Worm (Caenorhabditis elegans): ENCODE results near the gene Y110A2AL.6.
A peak's percentile ranks its signal among the peaks of the same experiment; 100 is the strongest.

Gene Y110A2AL.6

DNA sequence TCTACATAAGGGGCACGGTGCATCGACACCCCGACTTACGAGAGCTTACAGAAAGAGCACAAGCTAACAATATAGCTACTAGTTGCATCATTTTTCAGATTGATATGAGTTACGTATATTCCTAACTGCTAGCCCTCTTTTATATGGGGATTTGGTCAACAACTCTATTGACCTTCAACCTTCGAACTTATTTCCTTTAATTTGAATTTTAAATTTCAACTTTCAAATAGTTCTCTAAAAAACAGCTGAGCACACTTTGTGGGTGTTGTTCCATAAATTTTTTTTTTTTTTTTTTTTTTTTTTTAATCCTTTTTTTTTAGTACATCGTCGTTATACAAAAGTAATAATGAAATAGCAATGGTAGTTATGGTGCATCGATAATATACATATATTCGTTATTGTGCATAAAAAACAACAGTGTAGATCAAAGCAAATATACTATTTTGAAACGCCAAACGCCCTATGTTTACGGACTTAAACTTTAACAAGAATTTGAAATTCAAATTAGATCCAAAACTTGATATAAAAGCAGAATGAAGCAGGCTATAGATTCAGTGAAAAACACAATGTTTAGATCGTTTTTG lies 25.2 kb upstream of the Y110A2AL.6 start, which contains the start of the genes Y110A2AL.9 and Y110A2AL.3:
Gene Y110A2AL.9, minus strand, starts transcription at position 101 of the 584 bp plus-strand sequence.
Gene Y110A2AL.3, plus strand, starts transcription at position 534 of the 584 bp plus-strand sequence.
- TF ChIP-seq ceh-79 (tag; optimal IDR thresholded peaks at IDR 0.05): no peak
- TF ChIP-seq ztf-3 (GFP tag; optimal IDR thresholded peaks at IDR 0.05): no peak
- TF ChIP-seq ccch-3 (GFP tag; optimal IDR thresholded peaks at IDR 0.05): no peak
- TF ChIP-seq ceh-100 (GFP tag; IDR thresholded peaks at IDR 0.05): no peak
- no peak for TF ChIP-seq tbp1 (GFP tag; optimal IDR thresholded peaks at IDR 0.05)
- no peak for TF ChIP-seq nhr-80 (tag; optimal IDR thresholded peaks at IDR 0.05)

DNA sequence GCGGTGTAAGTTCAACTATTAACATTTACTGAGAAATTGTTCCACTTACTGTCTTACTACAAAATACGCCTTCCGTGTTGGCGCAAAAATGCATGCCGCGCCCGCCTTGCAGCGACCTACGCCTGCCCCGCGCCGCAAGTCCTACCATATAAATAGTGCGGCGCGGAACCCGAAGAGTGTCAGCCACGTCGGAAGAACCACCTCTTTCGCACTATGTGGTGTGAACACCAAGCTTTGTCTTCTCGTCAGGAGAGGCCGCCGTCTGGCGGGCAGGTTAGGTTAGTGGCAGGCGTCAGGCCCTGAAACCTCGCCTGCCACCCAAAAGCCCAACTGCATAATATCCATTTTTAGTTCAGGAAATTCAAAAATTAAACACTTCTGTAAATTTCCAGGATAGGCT lies 23.9 kb upstream of the Y110A2AL.6 start:
- TF ChIP-seq unc-62 (GFP tag; optimal IDR thresholded peaks at IDR 0.05) (no peak), hmg-20 (GFP tag; IDR thresholded peaks at IDR 0.05) (no peak), F39B2.1 (GFP tag; IDR thresholded peaks at IDR 0.05) (no peak), lin-40 (tag; optimal IDR thresholded peaks at IDR 0.05) (no peak), ztf-28 (GFP tag; IDR thresholded peaks at IDR 0.05) (no peak), F33H1.4 (GFP tag; IDR thresholded peaks at IDR 0.05) (no peak), nhr-120 (GFP tag; IDR thresholded peaks at IDR 0.05) (0 out of 2 replicates have a peak, but pooled peaks have one; percentile 28), lag-1 (GFP tag; IDR thresholded peaks at IDR 0.05) (no peak), bed-2 (GFP tag; IDR thresholded peaks at IDR 0.05) (no peak), zfh-2 (GFP tag; conservative IDR thresholded peaks at IDR 0.05) (peak; percentile 55; the same call in 1 of the 2 replicates), ztf-26 (tag; optimal IDR thresholded peaks at IDR 0.05) (no peak)

DNA sequence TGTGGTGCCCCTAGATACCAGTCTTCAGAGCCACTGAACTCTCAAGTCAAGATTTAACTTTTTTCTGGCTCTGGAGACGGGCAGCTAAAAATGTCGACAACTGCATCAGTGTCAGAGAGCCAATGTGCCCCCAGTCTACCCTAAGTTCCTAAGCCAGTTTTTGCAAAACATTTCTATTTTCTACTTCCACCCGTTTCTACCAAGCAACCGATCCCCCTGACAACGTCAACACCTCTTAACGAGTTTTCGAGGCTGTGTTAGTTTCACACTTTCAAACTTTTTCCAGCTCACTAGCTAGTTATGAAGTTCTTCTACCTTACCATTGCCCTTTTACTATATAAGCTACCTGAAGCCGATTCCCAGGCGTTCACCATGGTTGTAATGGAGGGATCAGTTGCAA lies 22.8 kb upstream of the Y110A2AL.6 start, which contains the start of gene Y110A2AL.5:
Gene Y110A2AL.5, plus strand, starts transcription at position 301 of the 400 bp plus-strand sequence.
- TF ChIP-seq atf-7 (tag; optimal IDR thresholded peaks at IDR 0.05) (no peak), tbp1 (GFP tag; optimal IDR thresholded peaks at IDR 0.05) (no peak), ztf-25 (GFP tag; IDR thresholded peaks at IDR 0.05) (no peak), dpl-1 (GFP tag; optimal IDR thresholded peaks at IDR 0.05) (no peak)

DNA sequence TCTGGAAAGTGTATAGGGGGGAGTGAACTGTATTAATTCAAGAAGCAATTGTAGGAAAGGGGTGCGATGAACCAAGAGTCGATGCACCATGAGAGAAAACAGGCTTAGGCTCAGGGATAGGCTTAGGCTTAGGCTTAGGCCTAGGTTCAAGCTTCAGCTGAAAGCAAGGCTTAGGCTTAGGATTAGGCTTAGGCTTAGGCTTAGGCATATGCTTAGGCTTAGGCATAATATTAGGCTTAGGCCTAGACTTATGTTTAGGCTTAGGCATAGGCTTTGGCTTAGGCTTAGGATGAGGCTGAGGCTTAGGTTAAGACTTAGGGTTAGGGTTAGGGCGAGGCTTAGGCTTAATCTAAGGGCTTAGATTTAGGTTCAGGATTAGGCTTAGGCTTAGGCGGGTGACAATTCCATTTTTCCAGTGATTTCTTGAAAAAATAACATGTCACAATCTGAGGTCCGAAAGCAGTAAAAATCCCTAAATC lies 21.2 kb upstream of the Y110A2AL.6 start:
- TF ChIP-seq atf-7 (tag; optimal IDR thresholded peaks at IDR 0.05) (no peak), ZK185.1 (tag; optimal IDR thresholded peaks at IDR 0.05; ENCODE audit: poor library complexity, severe bottlenecking) (no peak), dpff-1 (tag; optimal IDR thresholded peaks at IDR 0.05) (no peak), pbrm-1 (GFP tag; IDR thresholded peaks at IDR 0.05) (no peak), attf-5 (GFP tag; optimal IDR thresholded peaks at IDR 0.05) (no peak), tbx-9 (tag; optimal IDR thresholded peaks at IDR 0.05; ENCODE audit: borderline replicate concordance) (no peak), somi-1 (GFP tag; optimal IDR thresholded peaks at IDR 0.05) (no peak), ets-4 (GFP tag; optimal IDR thresholded peaks at IDR 0.05) (no peak), lir-1 (GFP tag; conservative IDR thresholded peaks at IDR 0.05) (no peak), chd-7 (tag; optimal IDR thresholded peaks at IDR 0.05) (no peak), tlf-1 (GFP tag; optimal IDR thresholded peaks at IDR 0.05) (no peak), ztf-26 (tag; optimal IDR thresholded peaks at IDR 0.05) (no peak), ztf-6 (GFP tag; IDR thresholded peaks at IDR 0.05) (no peak), ztf-25 (GFP tag; IDR thresholded peaks at IDR 0.05) (no peak), B0019.2 (GFP tag; conservative IDR thresholded peaks at IDR 0.05) (no peak), Y67H2A.10 (GFP tag; conservative IDR thresholded peaks at IDR 0.05) (no peak), mxl-1 (tag; optimal IDR thresholded peaks at IDR 0.05) (no peak), snpc-4 (GFP tag; optimal IDR thresholded peaks at IDR 0.05) (no peak), snpc-4 (tag; optimal IDR thresholded peaks at IDR 0.05) (no peak)
